Fruit fly (Drosophila melanogaster): Measurements from ENCODE around the gene TTLL3A.

TTLL3A gene

DNA sequence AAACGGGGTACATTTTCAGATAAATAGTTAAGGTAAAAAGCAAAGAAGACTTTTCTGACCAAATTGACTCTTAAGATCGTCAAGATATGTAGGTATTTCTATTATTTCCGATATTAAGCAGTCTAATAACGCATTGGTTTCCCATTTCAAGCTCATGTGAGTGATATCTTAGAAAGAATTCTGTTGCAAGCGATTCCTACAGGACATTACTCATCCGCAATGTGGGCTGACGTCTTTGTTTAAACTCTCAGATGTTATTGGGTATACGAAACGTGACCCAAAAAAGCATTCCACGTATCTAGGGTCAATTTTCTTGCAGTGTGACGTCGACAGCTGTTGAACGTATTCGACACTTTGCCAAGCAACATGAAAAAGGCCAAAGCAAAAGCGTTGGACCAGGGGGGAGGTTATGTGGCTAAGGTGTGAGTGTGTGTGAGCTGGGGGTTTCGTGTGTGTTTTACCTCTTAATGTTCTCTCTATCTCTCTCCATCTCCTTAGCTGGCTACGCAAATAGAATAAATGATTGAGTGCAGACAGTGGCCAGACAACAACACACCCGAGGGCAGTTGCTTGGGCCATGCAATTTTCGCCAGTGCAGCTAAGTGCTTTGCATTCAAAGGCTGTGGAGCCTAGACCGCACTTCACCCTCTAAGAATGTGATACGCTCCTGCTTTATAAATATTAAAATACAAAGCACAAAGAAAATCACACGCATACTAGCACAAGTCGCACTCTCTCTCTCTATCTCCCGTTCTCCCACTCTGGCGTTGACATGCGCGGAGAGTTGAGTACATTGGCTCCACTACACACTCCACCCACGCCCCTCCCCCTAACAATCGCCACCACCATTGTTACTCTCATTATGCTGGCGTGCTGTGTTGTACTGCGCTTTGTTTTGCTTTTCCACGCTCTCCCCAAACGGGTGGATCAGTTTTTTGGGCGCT, 47.3 kb upstream of the TTLL3A start (continued):
- peak; percentile 38 to 75 for TF ChIP-seq crp (GFP tag; optimal IDR thresholded peaks at IDR 0.05)
- peak; percentile 92 for TF ChIP-seq CG12769 (tag; optimal IDR thresholded peaks at IDR 0.05)
- TF ChIP-seq her (GFP tag; optimal IDR thresholded peaks at IDR 0.05) = peak; percentile 94
- peak; percentile 95 for TF ChIP-seq CG6765 (GFP tag; optimal IDR thresholded peaks at IDR 0.05)
- peak; percentile 83 for TF ChIP-seq gcm2 (GFP tag; optimal IDR thresholded peaks at IDR 0.05)
- TF ChIP-seq klu (GFP tag; IDR thresholded peaks at IDR 0.05) = peak; percentile 93
- peak; percentile 95 for TF ChIP-seq Xbp1 (GFP tag; optimal IDR thresholded peaks at IDR 0.05)
- peak; percentile 93 for TF ChIP-seq CG10462 (GFP tag; optimal IDR thresholded peaks at IDR 0.05)
- TF ChIP-seq Opbp (GFP tag; IDR thresholded peaks at IDR 0.05; ENCODE audit: partially characterized antibody) = 0 out of 3 replicates have a peak, but pooled peaks have one; percentile 44
- peak; percentile 94 for TF ChIP-seq dm (GFP tag; optimal IDR thresholded peaks at IDR 0.05)
- peak; percentile 81 for TF ChIP-seq NFAT (GFP tag; IDR thresholded peaks at IDR 0.05)
- peak; percentile 9; the same call in 1 of the 2 replicates for TF ChIP-seq bowl (GFP tag; IDR thresholded peaks at IDR 0.05)
- TF ChIP-seq CG31365 (tag; optimal IDR thresholded peaks at IDR 0.05) = peak; percentile 62
- peak; percentile 91 for TF ChIP-seq CG12299 (tag; optimal IDR thresholded peaks at IDR 0.05)
- peak; percentile 96 for TF ChIP-seq CG11696 (GFP tag; IDR thresholded peaks at IDR 0.05)
- TF ChIP-seq HLHmδ (GFP tag; optimal IDR thresholded peaks at IDR 0.05) = no peak
- no peak for TF ChIP-seq D (optimal IDR thresholded peaks at IDR 0.05)
- TF ChIP-seq D (GFP tag; optimal IDR thresholded peaks at IDR 0.05) = peak; percentile 97
- TF ChIP-seq HLH3B (GFP tag; IDR thresholded peaks at IDR 0.05) = peak; percentile 82
- no peak for TF ChIP-seq hkb (optimal IDR thresholded peaks at IDR 0.05)
- peak; percentile 81 for TF ChIP-seq hkb (GFP tag; IDR thresholded peaks at IDR 0.05)
- no peak for TF ChIP-seq prd (optimal IDR thresholded peaks at IDR 0.05)
- peak; percentile 91 for TF ChIP-seq prd (GFP tag; IDR thresholded peaks at IDR 0.05)
- peak; percentile 94 for TF ChIP-seq CG33213 (GFP tag; optimal IDR thresholded peaks at IDR 0.05)
- TF ChIP-seq Blimp-1 (GFP tag; optimal IDR thresholded peaks at IDR 0.05) = peak; percentile 89
- TF ChIP-seq fru (optimal IDR thresholded peaks at IDR 0.05) = no peak
- peak; percentile 75 for TF ChIP-seq Deaf1 (tag; optimal IDR thresholded peaks at IDR 0.05)
- peak; percentile 60 for TF ChIP-seq tup (GFP tag; optimal IDR thresholded peaks at IDR 0.05)
- TF ChIP-seq odd (GFP tag; optimal IDR thresholded peaks at IDR 0.05) = peak; percentile 96
- peak; percentile 54 for TF ChIP-seq CG17912 (GFP tag; optimal IDR thresholded peaks at IDR 0.05)
- peak; percentile 82; the same call in 2 of the 3 replicates for TF ChIP-seq so (GFP tag; IDR thresholded peaks at IDR 0.05)
- TF ChIP-seq lmd (GFP tag; IDR thresholded peaks at IDR 0.05) = peak; percentile 94
- no peak for TF ChIP-seq CG2129 (GFP tag; IDR thresholded peaks at IDR 0.05; ENCODE audit: partially characterized antibody)
- peak; percentile 87 for TF ChIP-seq CG6654 (GFP tag; optimal IDR thresholded peaks at IDR 0.05)
- TF ChIP-seq MTF-1 (GFP tag; optimal IDR thresholded peaks at IDR 0.05; ENCODE audit: borderline replicate concordance) = peak; percentile 43
- peak; percentile 96 for TF ChIP-seq Side (GFP tag; optimal IDR thresholded peaks at IDR 0.05)
- TF ChIP-seq CG3847 (GFP tag; IDR thresholded peaks at IDR 0.05) = peak; percentile 89
- TF ChIP-seq Xrp1 (GFP tag; IDR thresholded peaks at IDR 0.05) = peak; percentile 82
- peak; percentile 9; the same call in 1 of the 2 replicates for TF ChIP-seq toy (GFP tag; IDR thresholded peaks at IDR 0.05)
- TF ChIP-seq nau (GFP tag; optimal IDR thresholded peaks at IDR 0.05) = peak; percentile 97
- TF ChIP-seq Oli (tag; optimal IDR thresholded peaks at IDR 0.05) = peak; percentile 97
- TF ChIP-seq Dip3 (GFP tag; optimal IDR thresholded peaks at IDR 0.05) = peak; percentile 96
- TF ChIP-seq bbx (GFP tag; IDR thresholded peaks at IDR 0.05; ENCODE audit: partially characterized antibody) = no peak
- TF ChIP-seq CG42726 (GFP tag; IDR thresholded peaks at IDR 0.05; ENCODE audit: partially characterized antibody) = peak; percentile 6; the same call in 1 of the 2 replicates
- TF ChIP-seq CG15011 (GFP tag; optimal IDR thresholded peaks at IDR 0.05) = peak; percentile 96
- TF ChIP-seq CG3726 (GFP tag; IDR thresholded peaks at IDR 0.05) = peak; percentile 57; the same call in 2 of the 3 replicates
- TF ChIP-seq ac (GFP tag; optimal IDR thresholded peaks at IDR 0.05) = no peak
- TF ChIP-seq CG31388 (GFP tag; optimal IDR thresholded peaks at IDR 0.05) = peak; percentile 88
